Worm (Caenorhabditis elegans) whole organism, L3 larva: ENCODE measurements around the gene srh-2.

Experiments used
- elt-3 ChIP-seq, 3 experiments: fragments of 150-350 bp in 1 of 3; sonication (generic microtip) in 2 of 3; optimal IDR thresholded peaks; 2 replicates in 2 of 3; 4 replicates in 1 of 3; lab custom pipeline; 2014 to 2017; ENCODE audit warnings: missing biosample characterization in 3 of 3, missing genetic modification characterization in 3 of 3
- hmg-11 ChIP-seq: sonication (generic microtip); optimal IDR thresholded peaks from 2 replicates; lab custom pipeline; 2016; ENCODE audit warnings: missing genetic modification characterization, missing compliant biosample characterization
- lin-15B ChIP-seq: fragments of 150-350 bp; optimal IDR thresholded peaks from 2 replicates; lab custom pipeline; 2014; ENCODE audit warnings: missing biosample characterization, missing genetic modification characterization
- ztf-11 ChIP-seq: fragments of 150-350 bp; optimal IDR thresholded peaks from 2 replicates; lab custom pipeline; 2014; ENCODE audit warnings: missing biosample characterization, missing genetic modification characterization

ce11 chrV:699051-699450 is 29.1 kb upstream of the srh-2 start:
- TF ChIP-seq lin-15B (tag; lab: Kevin White, UChicago) = no peak
- no peak for TF ChIP-seq elt-3 (tag; optimal IDR thresholded peaks at IDR 0.05; lab: Kevin White, UChicago)
- TF ChIP-seq hmg-11 (tag; lab: Kevin White, UChicago) = no peak
- TF ChIP-seq ztf-11 (tag; lab: Kevin White, UChicago) = no peak
